Fruit fly (Drosophila melanogaster): ENCODE data around the gene CG42237.

DNA sequence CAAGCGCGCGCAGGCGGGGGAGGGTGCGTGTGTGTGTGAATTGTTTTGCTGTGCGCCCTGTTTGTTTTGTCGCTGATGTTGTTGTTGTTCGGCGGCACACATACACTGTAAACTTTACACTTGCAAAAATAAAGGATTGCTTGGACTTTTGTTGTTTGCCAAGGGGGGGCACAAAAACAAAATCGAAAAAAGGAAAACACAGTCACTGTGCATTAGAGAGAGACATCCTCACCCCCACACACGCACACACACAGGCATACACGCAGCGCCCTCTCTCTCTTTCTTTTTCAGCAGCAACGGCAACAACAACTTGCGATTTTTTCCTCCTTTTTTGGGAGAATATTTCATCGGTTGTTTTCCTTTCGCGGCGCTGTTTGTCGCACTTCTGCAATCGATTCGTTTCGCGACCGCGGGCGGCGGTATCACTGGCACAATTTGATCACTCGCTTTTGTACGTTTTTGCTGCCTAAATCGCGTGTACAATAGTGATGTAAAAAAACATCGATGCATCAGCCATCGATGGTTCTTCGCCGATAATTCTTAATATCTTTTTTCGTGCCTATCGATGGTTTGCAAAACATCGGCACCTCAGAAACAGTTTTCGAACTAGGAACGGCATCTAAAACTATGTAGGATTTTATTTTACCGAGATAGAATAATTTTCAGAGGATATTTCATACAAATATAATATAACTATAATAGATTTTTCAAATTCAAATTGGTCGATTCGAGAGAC lies 24.8 kb upstream of the CG42237 start, which contains the start of gene hep:
- no peak for TF ChIP-seq Pif1A (GFP tag; optimal IDR thresholded peaks at IDR 0.05)
- TF ChIP-seq CG4496 (GFP tag; IDR thresholded peaks at IDR 0.05), result no peak
- TF ChIP-seq Ets98B (GFP tag; IDR thresholded peaks at IDR 0.05), result no peak
- no peak for TF ChIP-seq CG13204 (GFP tag; optimal IDR thresholded peaks at IDR 0.05)
- TF ChIP-seq rn (GFP tag; IDR thresholded peaks at IDR 0.05), result no peak
- TF ChIP-seq CG12605 (GFP tag; IDR thresholded peaks at IDR 0.05), result no peak
- TF ChIP-seq CG10348 (GFP tag; IDR thresholded peaks at IDR 0.05), result no peak
